Fruit fly (Drosophila melanogaster) whole organism, prepupa: Measurements from ENCODE around the gene hec.

ENCODE experiments used
- CG10669 ChIP-seq: fragments of 200-800 bp; sonication (Bioruptor generic); optimal IDR thresholded peaks from 3 replicates; lab custom pipeline; 2018; ENCODE audit warnings: missing biosample characterization, mild to moderate bottlenecking, missing genetic modification characterization, moderate library complexity
- CG16779 ChIP-seq: fragments of 200-800 bp; sonication (Bioruptor generic); optimal IDR thresholded peaks from 3 replicates; lab custom pipeline; 2017; ENCODE audit warnings: missing biosample characterization, mild to moderate bottlenecking, missing genetic modification characterization
- CG3919 ChIP-seq: fragments of 200-800 bp; sonication (Bioruptor generic); optimal IDR thresholded peaks from 3 replicates; lab custom pipeline; 2016; ENCODE audit warnings: missing biosample characterization, missing genetic modification characterization
- CG6808 ChIP-seq: fragments of 200-800 bp; sonication (Bioruptor generic); optimal IDR thresholded peaks from 3 replicates; lab custom pipeline; 2017; ENCODE audit warnings: missing biosample characterization, missing genetic modification characterization, mild to moderate bottlenecking, moderate library complexity, missing genetic modification reagents
- CG7368 ChIP-seq: fragments of 200-800 bp; sonication (Bioruptor generic); optimal IDR thresholded peaks from 3 replicates; lab custom pipeline; 2016; ENCODE audit warnings: missing biosample characterization, missing genetic modification characterization
- Sox102F ChIP-seq: fragments of 200-800 bp; sonication (Bioruptor generic); optimal IDR thresholded peaks from 2 replicates; lab custom pipeline; 2016; ENCODE audit warnings: missing biosample characterization, mild to moderate bottlenecking, missing genetic modification characterization
- Sox14 ChIP-seq: fragments of 200-800 bp; sonication (Bioruptor generic); optimal IDR thresholded peaks from 3 replicates; lab custom pipeline; 2016; ENCODE audit warnings: missing biosample characterization, missing genetic modification characterization
- Sox15 ChIP-seq: fragments of 200-800 bp; sonication (Bioruptor generic); optimal IDR thresholded peaks from 3 replicates; lab custom pipeline; 2016; ENCODE audit warnings: missing biosample characterization, missing genetic modification characterization
- fd85E ChIP-seq: fragments of 200-800 bp; sonication (Bioruptor generic); optimal IDR thresholded peaks from 3 replicates; lab custom pipeline; 2016; ENCODE audit warnings: missing biosample characterization, missing genetic modification characterization
- ss ChIP-seq, 2 experiments: fragments of 200-800 bp; sonication (Bioruptor generic); optimal IDR thresholded peaks; 2 replicates in 1 of 2; 3 replicates in 1 of 2; lab custom pipeline; 2017 to 2018; ENCODE audit warnings: mild to moderate bottlenecking in 2 of 2, missing biosample characterization in 2 of 2, missing genetic modification characterization in 2 of 2, moderate library complexity in 1 of 2
- topi ChIP-seq: fragments of 200-800 bp; sonication (Bioruptor generic); optimal IDR thresholded peaks from 3 replicates; lab custom pipeline; 2016; ENCODE audit warnings: missing biosample characterization, missing genetic modification characterization

- no peak for TF ChIP-seq topi (GFP tag; lab: Kevin White, UChicago)
- TF ChIP-seq CG6808 = no peak
- TF ChIP-seq Sox14 (GFP tag; lab: Kevin White, UChicago) = no peak
- no peak for TF ChIP-seq ss (GFP tag; optimal IDR thresholded peaks at IDR 0.05; lab: Kevin White, UChicago)
- no peak for TF ChIP-seq Sox102F (GFP tag; lab: Kevin White, UChicago)
- TF ChIP-seq CG16779 = no peak
- TF ChIP-seq Sox15 (GFP tag; lab: Kevin White, UChicago) = no peak
- no peak for TF ChIP-seq CG3919 (GFP tag; lab: Kevin White, UChicago)
- no peak for TF ChIP-seq CG7368 (GFP tag; lab: Kevin White, UChicago)
- no peak for TF ChIP-seq fd85E
- no peak for TF ChIP-seq CG10669
These were observed 18.2 kb downstream of the hec start for dm6 chrX:12939021-12939420.
